Fruit fly (Drosophila melanogaster) S2 (cell line): Measurements from ENCODE around the gene Pcmt.

Experiments
- CG8478 ChIP-seq: fragments of >200 bp; optimal IDR thresholded peaks from 2 replicates; lab custom pipeline; 2018
- CTCF ChIP-seq, 2 experiments: fragments of >200 bp; optimal IDR thresholded peaks; 2 replicates each; lab custom pipeline; 2018

dm6 chr3R:5571437-5571750 lies 17.3 kb upstream of the Pcmt start:
- TF ChIP-seq CTCF (optimal IDR thresholded peaks at IDR 0.05; lab: Kevin White, UChicago) (no peak), CG8478 (lab: Kevin White, UChicago) (no peak)
